Fruit fly (Drosophila melanogaster): ENCODE measurements around the gene CG34408.

dm6 chrX:10216634-10217239 is 3.2 kb upstream of the CG34408 start, which contains the start of gene CG2962:
- TF ChIP-seq h (optimal IDR thresholded peaks at IDR 0.05) (no peak), Myc (optimal IDR thresholded peaks at IDR 0.05) (no peak)
